Worm (Caenorhabditis elegans): ENCODE data around the gene F36G3.2.

DNA sequence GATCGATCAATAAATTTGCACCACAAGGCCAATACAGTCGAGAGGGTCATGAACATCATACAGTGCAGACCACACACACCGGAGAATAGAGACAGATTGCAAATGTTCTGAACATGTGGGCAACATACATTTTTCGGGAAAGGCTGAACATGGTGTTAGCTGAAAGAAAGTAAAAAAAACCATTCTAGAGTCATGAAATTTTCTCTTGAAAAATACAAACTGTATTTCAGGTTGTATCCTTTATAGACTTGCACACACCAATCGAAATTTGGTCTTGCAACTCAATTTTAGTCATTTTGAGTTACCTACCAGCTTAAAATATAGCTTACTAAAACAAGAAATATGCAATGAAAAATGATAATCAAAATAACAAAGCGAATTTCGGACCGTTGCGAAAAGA lies 2.0 kb upstream of the F36G3.2 start:
- TF ChIP-seq blmp-1 (tag; optimal IDR thresholded peaks at IDR 0.05) = no peak
- no peak for TF ChIP-seq elt-1 (tag; optimal IDR thresholded peaks at IDR 0.05; ENCODE audit: borderline replicate concordance, insufficient read depth)
- TF ChIP-seq ces-1 (GFP tag; optimal IDR thresholded peaks at IDR 0.05) = no peak
- TF ChIP-seq zip-8 (tag; optimal IDR thresholded peaks at IDR 0.05) = no peak
- no peak for TF ChIP-seq pha-4 (tag; optimal IDR thresholded peaks at IDR 0.05)
- no peak for TF ChIP-seq unc-39 (tag; optimal IDR thresholded peaks at IDR 0.05)
- TF ChIP-seq lin-13 (tag; optimal IDR thresholded peaks at IDR 0.05) = no peak

Data from whole organism, mixed stage, embryonic.